Worm (Caenorhabditis elegans) whole organism, young adult: Measurements from ENCODE around the gene K01A6.6.
A peak's percentile ranks its signal among the peaks of the same experiment; 100 is the strongest.

Experiments used
- B0261.1 ChIP-seq: sonication (generic microtip); optimal IDR thresholded peaks from 2 replicates; lab custom pipeline; 2016; ENCODE audit warnings: mild to moderate bottlenecking, missing genetic modification characterization, moderate library complexity, missing compliant biosample characterization
- F10E7.11 ChIP-seq: sonication (generic microtip); optimal IDR thresholded peaks from 2 replicates; lab custom pipeline; 2017; ENCODE audit warnings: mild to moderate bottlenecking, missing genetic modification characterization, moderate library complexity, missing compliant biosample characterization
- F22D6.2 ChIP-seq: sonication (generic microtip); optimal IDR thresholded peaks from 2 replicates; lab custom pipeline; 2016; ENCODE audit warnings: mild to moderate bottlenecking, missing genetic modification characterization, missing compliant biosample characterization
- F37B4.10 ChIP-seq: fragments of 200-800 bp; sonication (Bioruptor generic); IDR thresholded peaks from 2 replicates; pipeline ENCODE4 v1.3.6; 2022; ENCODE audit warnings: missing genetic modification characterization, missing compliant biosample characterization
- F52B5.7 ChIP-seq: sonication (generic microtip); optimal IDR thresholded peaks from 2 replicates; lab custom pipeline; 2016; ENCODE audit warnings: mild to moderate bottlenecking, missing genetic modification characterization, missing compliant biosample characterization
- K12H6.12 ChIP-seq: fragments of 200-800 bp; sonication (Bioruptor generic); optimal IDR thresholded peaks from 2 replicates; lab custom pipeline; 2018; ENCODE audit warnings: mild to moderate bottlenecking, missing genetic modification characterization, missing compliant biosample characterization
- T07F8.4 ChIP-seq: sonication (generic microtip); optimal IDR thresholded peaks from 2 replicates; lab custom pipeline; 2016; ENCODE audit warnings: mild to moderate bottlenecking, missing genetic modification characterization, moderate library complexity, missing compliant biosample characterization
- Y95B8A.8 ChIP-seq: fragments of 200-800 bp; sonication (Bioruptor generic); IDR thresholded peaks from 2 replicates; pipeline ENCODE4 v1.3.6; 2022; ENCODE audit warnings: missing genetic modification reagents, missing genetic modification characterization, missing compliant biosample characterization
- ZK185.1 ChIP-seq: sonication (generic microtip); optimal IDR thresholded peaks from 2 replicates; lab custom pipeline; 2016; ENCODE audit warnings: mild to moderate bottlenecking, missing genetic modification characterization, missing compliant biosample characterization; ENCODE audit not compliant: poor library complexity, severe bottlenecking
- atf-7 ChIP-seq: sonication (generic microtip); optimal IDR thresholded peaks from 2 replicates; lab custom pipeline; 2017; ENCODE audit warnings: mild to moderate bottlenecking, missing genetic modification characterization, missing compliant biosample characterization
- attf-5 ChIP-seq: fragments of 200-800 bp; sonication (Bioruptor generic); optimal IDR thresholded peaks from 2 replicates; lab custom pipeline; 2018; ENCODE audit warnings: mild to moderate bottlenecking, missing genetic modification characterization, missing compliant biosample characterization
- ceh-100 ChIP-seq: fragments of 200-800 bp; sonication (Bioruptor generic); IDR thresholded peaks from 2 replicates; pipeline ENCODE4 v1.3.6; 2022; ENCODE audit warnings: missing genetic modification reagents, missing genetic modification characterization, missing compliant biosample characterization
- ceh-58 ChIP-seq: fragments of 200-800 bp; sonication (Bioruptor generic); IDR thresholded peaks from 2 replicates; pipeline ENCODE4 v1.3.6; 2022; ENCODE audit warnings: missing genetic modification characterization, missing compliant biosample characterization
- ceh-79 ChIP-seq: sonication (generic microtip); optimal IDR thresholded peaks from 2 replicates; lab custom pipeline; 2017; ENCODE audit warnings: mild to moderate bottlenecking, missing genetic modification characterization, missing compliant biosample characterization
- chd-7 ChIP-seq: sonication (generic microtip); optimal IDR thresholded peaks from 2 replicates; lab custom pipeline; 2016; ENCODE audit warnings: mild to moderate bottlenecking, missing genetic modification characterization, moderate library complexity, missing compliant biosample characterization
- egl-44 ChIP-seq: fragments of 200-800 bp; sonication (Bioruptor generic); IDR thresholded peaks from 2 replicates; pipeline ENCODE4 v1.3.6; 2022; ENCODE audit warnings: missing genetic modification reagents, missing genetic modification characterization, missing compliant biosample characterization
- hsf-1 ChIP-seq: fragments of 200-800 bp; sonication (Bioruptor generic); IDR thresholded peaks from 2 replicates; pipeline ENCODE4 v1.3.6; 2022; ENCODE audit warnings: missing genetic modification reagents, missing genetic modification characterization, missing compliant biosample characterization
- lin-35 ChIP-seq, 3 experiments: fragments of 150-350 bp in 2 of 3; sonication (generic microtip) in 1 of 3; optimal IDR thresholded peaks; 2 replicates each; lab custom pipeline; 2014 to 2018; ENCODE audit warnings: missing biosample characterization in 3 of 3, missing genetic modification characterization in 3 of 3, missing genetic modification reagents in 3 of 3
- lir-1 ChIP-seq: fragments of 200-800 bp; sonication (Bioruptor generic); conservative IDR thresholded peaks from 2 replicates; pipeline ENCODE4 v1.3.6; 2022; ENCODE audit warnings: missing genetic modification reagents, missing genetic modification characterization, missing compliant biosample characterization
- lsy-27 ChIP-seq: sonication (generic microtip); optimal IDR thresholded peaks from 2 replicates; lab custom pipeline; 2017; ENCODE audit warnings: missing genetic modification characterization, mild to moderate bottlenecking, missing compliant biosample characterization, antibody characterized with exemption, missing genotype, borderline replicate concordance; ENCODE audit not compliant: insufficient read depth
- madf-6 ChIP-seq: fragments of 200-800 bp; sonication (Bioruptor generic); IDR thresholded peaks from 2 replicates; pipeline ENCODE4 v1.3.6; 2022; ENCODE audit warnings: missing genetic modification reagents, missing genetic modification characterization, missing compliant biosample characterization
- madf-8 ChIP-seq: fragments of 200-800 bp; sonication (Bioruptor generic); conservative IDR thresholded peaks from 2 replicates; pipeline ENCODE4 v1.3.6; 2022; ENCODE audit warnings: missing genetic modification reagents, missing genetic modification characterization, missing compliant biosample characterization
- mxl-1 ChIP-seq: sonication (generic microtip); optimal IDR thresholded peaks from 2 replicates; lab custom pipeline; 2016; ENCODE audit warnings: missing genetic modification characterization, missing compliant biosample characterization
- nhr-179 ChIP-seq: sonication (generic microtip); optimal IDR thresholded peaks from 2 replicates; lab custom pipeline; 2016; ENCODE audit warnings: mild to moderate bottlenecking, missing genetic modification characterization, missing compliant biosample characterization
- nhr-27 ChIP-seq: fragments of 200-800 bp; sonication (Bioruptor generic); optimal IDR thresholded peaks from 2 replicates; lab custom pipeline; 2018; ENCODE audit warnings: mild to moderate bottlenecking, missing genetic modification characterization, moderate library complexity, missing compliant biosample characterization
- nhr-80 ChIP-seq: sonication (generic microtip); optimal IDR thresholded peaks from 2 replicates; lab custom pipeline; 2016; ENCODE audit warnings: missing genetic modification characterization, missing compliant biosample characterization
- rpc-1 ChIP-seq, 2 experiments: fragments of 150-350 bp in 1 of 2; sonication (generic microtip) in 1 of 2; optimal IDR thresholded peaks; 2 replicates each; lab custom pipeline; 2014 to 2018; ENCODE audit warnings: missing biosample characterization in 1 of 2, missing genetic modification characterization in 1 of 2, missing genetic modification reagents in 1 of 2, missing genotype in 1 of 2
- snpc-3.4 ChIP-seq: sonication (generic microtip); optimal IDR thresholded peaks from 2 replicates; lab custom pipeline; 2017; ENCODE audit warnings: missing genetic modification characterization, mild to moderate bottlenecking, missing compliant biosample characterization, antibody characterized with exemption, moderate library complexity, missing genotype, missing genetic modification reagents
- somi-1 ChIP-seq: fragments of 200-800 bp; sonication (Bioruptor generic); optimal IDR thresholded peaks from 2 replicates; lab custom pipeline; 2018; ENCODE audit warnings: mild to moderate bottlenecking, missing genetic modification characterization, missing compliant biosample characterization
- tbp1 ChIP-seq: fragments of 200-800 bp; sonication (Bioruptor generic); optimal IDR thresholded peaks from 2 replicates; lab custom pipeline; 2018; ENCODE audit warnings: mild to moderate bottlenecking, missing genetic modification characterization, missing compliant biosample characterization
- unc-62 ChIP-seq: fragments of 150-350 bp; optimal IDR thresholded peaks from 2 replicates; lab custom pipeline; 2014; ENCODE audit warnings: missing biosample characterization, missing genetic modification reagents, missing genetic modification characterization
- xnd-1 ChIP-seq: sonication (generic microtip); optimal IDR thresholded peaks from 2 replicates; lab custom pipeline; 2016; ENCODE audit warnings: missing genotype, missing genetic modification reagents, missing genetic modification characterization, missing compliant biosample characterization
- zfh-2 ChIP-seq: fragments of 200-800 bp; sonication (Bioruptor generic); conservative IDR thresholded peaks from 2 replicates; pipeline ENCODE4 v1.3.6; 2022; ENCODE audit warnings: missing genetic modification reagents, missing genetic modification characterization, missing compliant biosample characterization
- ztf-18 ChIP-seq: sonication (generic microtip); optimal IDR thresholded peaks from 2 replicates; lab custom pipeline; 2016; ENCODE audit warnings: missing genotype, mild to moderate bottlenecking, missing genetic modification characterization, missing compliant biosample characterization

K01A6.6 gene

ce11 chrIV:11771064-11771463, 35.9 kb downstream of the K01A6.6 start:
- TF ChIP-seq chd-7: no peak
- no peak for TF ChIP-seq rpc-1 (optimal IDR thresholded peaks at IDR 0.05; lab: Kevin White, UChicago)
- TF ChIP-seq rpc-1 (tag; optimal IDR thresholded peaks at IDR 0.05; lab: Kevin White, UChicago): no peak
- TF ChIP-seq nhr-80 (tag; lab: Kevin White, UChicago): peak; percentile 57
- TF ChIP-seq F52B5.7 (tag; lab: Kevin White, UChicago): no peak

ce11 chrIV:11772119-11772518, 37.0 kb downstream of the K01A6.6 start:
- no peak for TF ChIP-seq lin-35 (GFP tag; optimal IDR thresholded peaks at IDR 0.05; lab: Kevin White, UChicago)
- TF ChIP-seq somi-1 (GFP tag; lab: Kevin White, UChicago): no peak
- TF ChIP-seq unc-62 (GFP tag; lab: Kevin White, UChicago): no peak
- no peak for TF ChIP-seq F10E7.11 (tag; lab: Kevin White, UChicago)
- TF ChIP-seq hsf-1 (GFP tag; lab: Robert Waterston, UW): no peak
- no peak for TF ChIP-seq ceh-58
- TF ChIP-seq Y95B8A.8: no peak
- no peak for TF ChIP-seq ztf-18 (tag; lab: Kevin White, UChicago)
- no peak for TF ChIP-seq egl-44 (GFP tag; lab: Robert Waterston, UW)
- TF ChIP-seq atf-7 (tag; lab: Kevin White, UChicago): no peak
- no peak for TF ChIP-seq xnd-1
- no peak for TF ChIP-seq madf-8 (GFP tag; lab: Robert Waterston, UW)
- no peak for TF ChIP-seq ZK185.1 (tag; lab: Kevin White, UChicago)
- TF ChIP-seq attf-5 (GFP tag; lab: Kevin White, UChicago): no peak

DNA sequence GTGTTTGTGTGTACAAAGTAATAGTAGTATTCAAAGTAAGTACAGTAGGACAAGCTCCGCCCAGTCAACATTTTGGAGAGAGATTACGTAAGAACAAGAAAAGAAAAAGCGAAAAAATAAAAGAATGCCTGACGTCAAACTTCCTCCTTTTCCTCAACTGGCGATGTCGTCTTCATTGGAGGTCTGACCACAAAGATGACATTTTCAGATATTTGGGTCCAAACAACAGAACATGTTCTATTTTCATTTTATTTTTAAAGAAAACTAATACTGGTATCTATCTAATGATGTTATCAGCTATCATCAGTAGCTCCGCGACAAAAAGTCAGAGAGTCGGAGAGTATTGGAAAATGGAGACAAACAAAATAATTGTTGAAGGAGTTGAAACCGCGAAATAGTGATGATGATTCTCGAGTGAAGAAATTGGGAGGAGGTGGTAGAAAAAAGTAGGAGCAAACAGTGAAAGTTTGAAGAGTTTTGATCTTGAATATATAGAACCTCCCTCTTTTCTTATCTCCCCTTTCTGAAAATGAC, 38.6 kb downstream of the K01A6.6 start, which contains the start of gene lips-5:
Gene lips-5, minus strand, starts transcription at position 51 of the 534 bp plus-strand sequence.
- TF ChIP-seq zfh-2 (no peak), nhr-80 (tag; lab: Kevin White, UChicago) (peak; percentile 47)
- TF ChIP-seq, all 124 proteins: peak for 1

DNA sequence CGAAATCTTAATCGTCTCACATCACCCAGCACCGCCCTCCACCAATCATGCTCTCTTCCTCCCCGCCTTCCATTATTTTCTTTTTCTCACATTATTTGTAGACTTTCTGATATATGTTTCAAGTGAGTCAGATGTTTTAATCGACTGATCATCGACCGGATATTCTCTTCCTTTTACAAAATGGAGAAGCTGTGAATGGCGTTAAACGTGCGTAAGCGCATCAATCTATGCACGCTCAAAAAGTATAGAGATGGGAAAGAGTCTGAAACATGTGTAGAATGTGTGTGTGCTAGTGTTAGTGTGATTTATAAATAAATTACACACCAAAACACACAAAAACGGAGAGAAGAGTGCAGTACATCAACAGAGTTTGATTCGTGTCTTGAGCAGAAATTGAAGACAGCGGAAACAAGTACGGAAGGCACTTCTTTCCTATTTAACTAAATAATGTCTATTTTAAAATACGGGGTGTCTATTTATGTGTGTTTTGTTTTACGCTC, 41.9 kb downstream of the K01A6.6 start:
- TF ChIP-seq F37B4.10 (GFP tag; lab: Robert Waterston, UW) (no peak), mxl-1 (tag; lab: Kevin White, UChicago) (no peak), F22D6.2 (tag; lab: Kevin White, UChicago) (no peak), lir-1 (GFP tag; lab: Robert Waterston, UW) (no peak), K12H6.12 (tag; lab: Kevin White, UChicago) (no peak), nhr-179 (tag; lab: Kevin White, UChicago) (no peak), F52B5.7 (tag; lab: Kevin White, UChicago) (no peak), B0261.1 (tag; lab: Kevin White, UChicago) (no peak)

- no peak for TF ChIP-seq lsy-27 (tag; lab: Kevin White, UChicago)
- TF ChIP-seq lin-35 (GFP tag; optimal IDR thresholded peaks at IDR 0.05; lab: Kevin White, UChicago): no peak
- no peak for TF ChIP-seq madf-6 (GFP tag; lab: Robert Waterston, UW)
- TF ChIP-seq snpc-3.4: no peak
- no peak for TF ChIP-seq T07F8.4 (tag; lab: Kevin White, UChicago)
- no peak for TF ChIP-seq nhr-27 (tag; lab: Kevin White, UChicago)
- no peak for TF ChIP-seq ceh-100 (GFP tag; lab: Robert Waterston, UW)
- TF ChIP-seq ceh-79: no peak
- no peak for TF ChIP-seq ztf-18 (tag; lab: Kevin White, UChicago)
- no peak for TF ChIP-seq tbp1 (GFP tag; lab: Kevin White, UChicago)
- no peak for TF ChIP-seq nhr-179 (tag; lab: Kevin White, UChicago)
Observed at ce11 chrIV:11779028-11779427, 43.9 kb downstream of the K01A6.6 start, which contains the start of gene lpr-2. lpr-2 (plus strand) TSS chrIV:11779216.
